Fruit fly (Drosophila melanogaster): Measurements from ENCODE around the gene Crag.
A peak's percentile ranks its signal among the peaks of the same experiment; 100 is the strongest.

Crag gene

DNA sequence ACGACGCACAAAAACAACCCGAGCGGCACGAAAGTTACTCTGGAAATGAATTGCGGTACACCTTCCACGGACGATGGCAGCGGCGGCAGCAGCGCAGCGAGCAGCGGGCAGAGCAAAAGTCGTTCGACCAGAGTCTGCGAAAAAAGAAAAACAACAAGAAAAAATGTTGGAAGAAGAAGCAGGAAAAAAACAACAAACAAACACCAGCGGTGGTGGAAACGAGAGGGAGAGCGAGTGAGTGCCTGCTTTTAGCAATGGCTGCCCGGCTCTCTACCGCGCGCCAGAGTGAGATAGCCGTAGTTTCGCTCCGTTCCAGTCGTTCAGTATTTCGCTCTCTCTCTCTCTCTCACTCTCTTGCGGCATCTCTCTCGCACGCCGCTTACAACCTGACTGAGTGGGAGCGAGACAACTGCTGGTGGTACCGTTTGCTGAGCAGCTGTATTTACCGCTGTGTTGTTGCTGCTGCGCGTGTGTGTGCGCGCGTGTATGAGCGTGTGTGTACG, 58.9 kb downstream of the Crag start, which contains the start of gene oc (continued):
- TF ChIP-seq CG15696 (tag; optimal IDR thresholded peaks at IDR 0.05) (peak; percentile 48), CG9437 (GFP tag; optimal IDR thresholded peaks at IDR 0.05) (no peak), Kr (GFP tag; optimal IDR thresholded peaks at IDR 0.05) (no peak), CG9727 (GFP tag; optimal IDR thresholded peaks at IDR 0.05) (peak; percentile 50), eve (GFP tag; optimal IDR thresholded peaks at IDR 0.05) (no peak), CG7556 (GFP tag; optimal IDR thresholded peaks at IDR 0.05) (no peak), gfzf (GFP tag; optimal IDR thresholded peaks at IDR 0.05) (no peak), CG4707 (GFP tag; optimal IDR thresholded peaks at IDR 0.05) (no peak), sd (tag; optimal IDR thresholded peaks at IDR 0.05) (peak; percentile 63), Ptx1 (GFP tag; IDR thresholded peaks at IDR 0.05) (no peak), nerfin-2 (GFP tag; IDR thresholded peaks at IDR 0.05; ENCODE audit: partially characterized antibody) (no peak), ken (GFP tag; IDR thresholded peaks at IDR 0.05) (no peak), Mrtf (GFP tag; IDR thresholded peaks at IDR 0.05) (no peak), CG4328 (GFP tag; optimal IDR thresholded peaks at IDR 0.05) (no peak), vfl (GFP tag; optimal IDR thresholded peaks at IDR 0.05) (no peak), Hr39 (optimal IDR thresholded peaks at IDR 0.05) (peak; percentile 94), btn (GFP tag; optimal IDR thresholded peaks at IDR 0.05) (no peak), chinmo (GFP tag; IDR thresholded peaks at IDR 0.05; ENCODE audit: partially characterized antibody) (0 out of 4 replicates have a peak, but pooled peaks have one; percentile 69), Lim3 (GFP tag; IDR thresholded peaks at IDR 0.05) (no peak), CG1529 (GFP tag; optimal IDR thresholded peaks at IDR 0.05) (no peak), CG12299 (tag; optimal IDR thresholded peaks at IDR 0.05) (no peak), CG30431 (GFP tag; optimal IDR thresholded peaks at IDR 0.05) (no peak), Nf-YA (GFP tag; IDR thresholded peaks at IDR 0.05) (peak; percentile 76), CG14014 (GFP tag; IDR thresholded peaks at IDR 0.05) (no peak), z (GFP tag; IDR thresholded peaks at IDR 0.05) (no peak), D (optimal IDR thresholded peaks at IDR 0.05) (peak; percentile 97), D (GFP tag; optimal IDR thresholded peaks at IDR 0.05) (peak; percentile 12), CG3838 (GFP tag; optimal IDR thresholded peaks at IDR 0.05) (no peak), YL-1 (GFP tag; optimal IDR thresholded peaks at IDR 0.05) (no peak), PHDP (tag; optimal IDR thresholded peaks at IDR 0.05) (no peak), tna (GFP tag; IDR thresholded peaks at IDR 0.05; ENCODE audit: partially characterized antibody) (no peak), dpn (GFP tag; optimal IDR thresholded peaks at IDR 0.05) (no peak), CG33557 (GFP tag; optimal IDR thresholded peaks at IDR 0.05) (peak; percentile 7), CG11695 (GFP tag; IDR thresholded peaks at IDR 0.05) (0 out of 3 replicates have a peak, but pooled peaks have one; percentile 27), CG15269 (tag; optimal IDR thresholded peaks at IDR 0.05) (no peak), ewg (GFP tag; optimal IDR thresholded peaks at IDR 0.05) (peak; percentile 93), Atf3 (GFP tag; optimal IDR thresholded peaks at IDR 0.05) (no peak), gcm (GFP tag; optimal IDR thresholded peaks at IDR 0.05) (peak; percentile 9), wek (GFP tag; optimal IDR thresholded peaks at IDR 0.05) (no peak), Ssrp (tag; optimal IDR thresholded peaks at IDR 0.05) (no peak), TFAM (GFP tag; optimal IDR thresholded peaks at IDR 0.05) (no peak), CG1603 (tag; optimal IDR thresholded peaks at IDR 0.05) (peak; percentile 26), CG7372 (GFP tag; IDR thresholded peaks at IDR 0.05) (no peak), CG16863 (GFP tag; optimal IDR thresholded peaks at IDR 0.05) (no peak), Opbp (GFP tag; IDR thresholded peaks at IDR 0.05; ENCODE audit: partially characterized antibody) (peak; percentile 21; the same call in 1 of the 3 replicates), CG4617 (GFP tag; optimal IDR thresholded peaks at IDR 0.05; ENCODE audit: borderline replicate concordance) (no peak), ranshi (GFP tag; IDR thresholded peaks at IDR 0.05) (no peak), HLHmδ (GFP tag; optimal IDR thresholded peaks at IDR 0.05) (no peak), CG11696 (GFP tag; IDR thresholded peaks at IDR 0.05) (no peak), Bgb (GFP tag; IDR thresholded peaks at IDR 0.05; ENCODE audit: partially characterized antibody) (peak; percentile 26; the same call in 1 of the 2 replicates), chif (GFP tag; optimal IDR thresholded peaks at IDR 0.05) (peak in 1 of 2 experiments; percentile 34)

Measured in whole organism, embryonic.